Worm (Caenorhabditis elegans) whole organism, L2 larva: ENCODE results near the gene clec-238.
A peak's percentile ranks its signal among the peaks of the same experiment; 100 is the strongest.

Experiments used
- blmp-1 ChIP-seq: sonication (generic microtip); optimal IDR thresholded peaks from 2 replicates; lab custom pipeline; 2017; ENCODE audit warnings: missing genetic modification characterization, mild to moderate bottlenecking, missing compliant biosample characterization, antibody characterized with exemption, moderate library complexity; ENCODE audit not compliant: insufficient read depth
- elt-3 ChIP-seq: sonication (generic microtip); optimal IDR thresholded peaks from 2 replicates; lab custom pipeline; 2017; ENCODE audit warnings: missing biosample characterization, missing genetic modification characterization
- nhr-237 ChIP-seq: fragments of 150-350 bp; optimal IDR thresholded peaks from 2 replicates; lab custom pipeline; 2014; ENCODE audit warnings: missing biosample characterization, missing genetic modification characterization
- snpc-4 ChIP-seq: fragments of 150-350 bp; optimal IDR thresholded peaks from 2 replicates; lab custom pipeline; 2014; ENCODE audit warnings: missing biosample characterization, missing genetic modification characterization
- unc-55 ChIP-seq: fragments of 150-350 bp; sonication (generic microtip); optimal IDR thresholded peaks from 3 replicates; lab custom pipeline; 2014; ENCODE audit warnings: missing biosample characterization, missing genetic modification reagents, missing genetic modification characterization

- no peak for TF ChIP-seq blmp-1 (tag; lab: Kevin White, UChicago)
- TF ChIP-seq snpc-4 (tag; lab: Kevin White, UChicago): no peak
- TF ChIP-seq unc-55 (GFP tag; lab: Kevin White, UChicago): peak; percentile 18
- no peak for TF ChIP-seq nhr-237
- TF ChIP-seq elt-3 (tag; lab: Kevin White, UChicago): no peak
Observed at ce11 chrV:16910864-16911263, 40.7 kb upstream of the clec-238 start.
